Worm (Caenorhabditis elegans): ENCODE data around the gene W03F9.11.

DNA sequence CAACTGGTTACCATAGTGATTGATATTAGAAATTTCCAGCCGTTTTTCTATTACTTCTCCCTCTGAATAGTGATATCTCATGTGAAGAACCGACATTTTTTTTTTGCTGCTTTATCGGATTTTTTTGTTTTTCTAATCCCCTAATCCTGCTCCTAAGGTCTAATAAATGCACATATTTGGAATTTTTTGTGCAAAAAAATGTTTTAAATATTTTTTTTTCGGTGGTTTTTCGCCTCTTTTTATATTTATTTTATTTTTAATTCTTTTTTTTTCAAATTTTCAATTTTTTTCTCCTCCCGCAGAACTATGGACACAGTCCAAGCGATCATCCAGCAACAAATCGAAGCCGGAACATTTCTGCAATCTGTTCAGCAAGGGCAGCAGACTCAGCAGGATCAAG lies 25.5 kb upstream of the W03F9.11 start, which contains the start of gene Y108G3AL.2:
- TF ChIP-seq tra-4 (tag; optimal IDR thresholded peaks at IDR 0.05) (no peak), B0310.2 (tag; optimal IDR thresholded peaks at IDR 0.05) (no peak), ama-1 (optimal IDR thresholded peaks at IDR 0.05) (no peak), ets-7 (tag; optimal IDR thresholded peaks at IDR 0.05) (no peak), F13C5.2 (tag; optimal IDR thresholded peaks at IDR 0.05) (no peak), flt-1 (GFP tag; IDR thresholded peaks at IDR 0.05) (no peak), hnd-1 (tag; optimal IDR thresholded peaks at IDR 0.05) (no peak), tbx-11 (GFP tag; IDR thresholded peaks at IDR 0.05) (no peak), pes-1 (GFP tag; IDR thresholded peaks at IDR 0.05) (no peak)
